Fruit fly (Drosophila melanogaster): ENCODE data around the gene Blos2.
A peak's percentile ranks its signal among the peaks of the same experiment; 100 is the strongest.

Blos2 gene

DNA sequence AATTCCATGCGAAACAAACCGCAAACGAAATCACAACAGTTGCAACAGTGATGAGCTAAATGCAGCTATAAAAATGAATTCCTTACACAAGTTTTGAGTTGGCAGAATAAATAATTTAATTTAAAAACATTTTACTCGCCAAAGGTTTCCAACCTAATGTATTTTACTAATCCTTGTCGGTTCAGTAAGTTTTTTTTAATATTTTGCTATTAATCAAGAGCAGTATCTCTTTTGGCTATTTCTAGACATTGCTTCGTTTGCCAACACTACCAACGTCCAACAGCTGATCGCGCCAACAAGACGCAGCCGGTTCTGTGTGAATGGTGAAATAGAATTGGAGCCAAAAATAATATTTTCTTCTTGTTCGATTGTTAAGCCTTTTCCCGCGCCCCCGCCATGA lies 3.3 kb downstream of the Blos2 start, which contains the start of the genes CG32075, CG45101 and SuUR (continued):
- TF ChIP-seq Hr3 (GFP tag; optimal IDR thresholded peaks at IDR 0.05) (peak; percentile 90), Dp (GFP tag; optimal IDR thresholded peaks at IDR 0.05) (peak; percentile 63), ash1 (GFP tag; optimal IDR thresholded peaks at IDR 0.05) (no peak), CG15601 (tag; optimal IDR thresholded peaks at IDR 0.05) (peak; percentile 77), CG11456 (GFP tag; IDR thresholded peaks at IDR 0.05) (peak; percentile 82), CG16779 (GFP tag; IDR thresholded peaks at IDR 0.05) (peak; percentile 54; the same call in 1 of the 2 replicates), CG17359 (tag; optimal IDR thresholded peaks at IDR 0.05) (peak; percentile 85), CG14710 (tag; optimal IDR thresholded peaks at IDR 0.05) (peak; percentile 63), PHDP (tag; optimal IDR thresholded peaks at IDR 0.05) (peak; percentile 87), Sry-β (GFP tag; optimal IDR thresholded peaks at IDR 0.05) (peak; percentile 96), D (optimal IDR thresholded peaks at IDR 0.05) (no peak), D (GFP tag; optimal IDR thresholded peaks at IDR 0.05) (peak; percentile 26), nmo (GFP tag; optimal IDR thresholded peaks at IDR 0.05) (peak; percentile 90), CG6654 (GFP tag; optimal IDR thresholded peaks at IDR 0.05) (no peak), CTCF (GFP tag; optimal IDR thresholded peaks at IDR 0.05) (no peak), CG14860 (GFP tag; IDR thresholded peaks at IDR 0.05; ENCODE audit: partially characterized antibody) (no peak), cato (GFP tag; optimal IDR thresholded peaks at IDR 0.05; ENCODE audit: borderline replicate concordance) (peak; percentile 85), gt (GFP tag; IDR thresholded peaks at IDR 0.05) (peak; percentile 75; the same call in 1 of the 2 replicates), CG14965 (GFP tag; optimal IDR thresholded peaks at IDR 0.05; ENCODE audit: borderline replicate concordance) (no peak), CG12236 (GFP tag; optimal IDR thresholded peaks at IDR 0.05) (peak; percentile 64), CG31224 (GFP tag; IDR thresholded peaks at IDR 0.05) (peak; percentile 74), nerfin-1 (tag; optimal IDR thresholded peaks at IDR 0.05) (peak; percentile 77), Abd-B (GFP tag; optimal IDR thresholded peaks at IDR 0.05) (peak; percentile 89), CG34422 (GFP tag; IDR thresholded peaks at IDR 0.05) (peak; percentile 90), CG18262 (tag; optimal IDR thresholded peaks at IDR 0.05) (peak; percentile 81), Rx (GFP tag; IDR thresholded peaks at IDR 0.05) (peak; percentile 77), otp (GFP tag; IDR thresholded peaks at IDR 0.05) (peak; percentile 78; the same call in 2 of the 3 replicates), hb (GFP tag; IDR thresholded peaks at IDR 0.05; ENCODE audit: partially characterized antibody) (no peak), Hmx (GFP tag; optimal IDR thresholded peaks at IDR 0.05) (peak; percentile 67), Oaz (GFP tag; IDR thresholded peaks at IDR 0.05) (peak; percentile 74), NfI (GFP tag; optimal IDR thresholded peaks at IDR 0.05) (peak; percentile 91), crol (GFP tag; IDR thresholded peaks at IDR 0.05) (no peak), CG1024 (GFP tag; IDR thresholded peaks at IDR 0.05) (peak; percentile 79), CG11696 (GFP tag; IDR thresholded peaks at IDR 0.05) (peak; percentile 41; the same call in 1 of the 2 replicates), pita (GFP tag; optimal IDR thresholded peaks at IDR 0.05) (no peak), CG12155 (GFP tag; optimal IDR thresholded peaks at IDR 0.05) (peak; percentile 89), CG10366 (GFP tag; IDR thresholded peaks at IDR 0.05) (peak; percentile 89), CG10462 (GFP tag; optimal IDR thresholded peaks at IDR 0.05) (peak; percentile 76), disco-r (GFP tag; optimal IDR thresholded peaks at IDR 0.05) (peak; percentile 51), CG8944 (GFP tag; optimal IDR thresholded peaks at IDR 0.05) (peak; percentile 84), tin (GFP tag; optimal IDR thresholded peaks at IDR 0.05) (peak; percentile 90), Mad (GFP tag; optimal IDR thresholded peaks at IDR 0.05) (peak; percentile 90), Dbx (GFP tag; IDR thresholded peaks at IDR 0.05) (peak; percentile 91), Meics (GFP tag; optimal IDR thresholded peaks at IDR 0.05) (peak; percentile 86), Atf3 (GFP tag; optimal IDR thresholded peaks at IDR 0.05) (peak; percentile 89), ham (GFP tag; IDR thresholded peaks at IDR 0.05) (peak; percentile 29; the same call in 1 of the 2 replicates), abd-A (tag; optimal IDR thresholded peaks at IDR 0.05) (no peak), CG16813 (GFP tag; IDR thresholded peaks at IDR 0.05; ENCODE audit: partially characterized antibody) (no peak), Taf1 (GFP tag; IDR thresholded peaks at IDR 0.05) (peak; percentile 67), Dad (GFP tag; optimal IDR thresholded peaks at IDR 0.05) (peak; percentile 88), CHES-1-like (GFP tag; optimal IDR thresholded peaks at IDR 0.05) (peak; percentile 92), Hsf (GFP tag; optimal IDR thresholded peaks at IDR 0.05) (peak; percentile 94)
